Fruit fly (Drosophila melanogaster) whole organism, pupa: Measurements from ENCODE around the gene Gr23a.

ENCODE experiments used
- CG10348 ChIP-seq: fragments of 200-800 bp; sonication (Bioruptor generic); IDR thresholded peaks from 2 replicates; pipeline ENCODE4 v1.3.6; 2022; ENCODE audit warnings: missing biosample characterization, missing genetic modification characterization
- CG12605 ChIP-seq: fragments of 200-800 bp; sonication (Bioruptor generic); IDR thresholded peaks from 2 replicates; pipeline ENCODE4 v1.3.6; 2022; ENCODE audit warnings: missing biosample characterization, missing genetic modification characterization
- CG13204 ChIP-seq: fragments of 200-800 bp; sonication (Bioruptor generic); optimal IDR thresholded peaks from 2 replicates; lab custom pipeline; 2018; ENCODE audit warnings: missing biosample characterization, mild to moderate bottlenecking, missing genetic modification characterization, moderate library complexity
- CG14655 ChIP-seq: fragments of 200-800 bp; sonication (Bioruptor generic); optimal IDR thresholded peaks from 3 replicates; lab custom pipeline; 2017; ENCODE audit warnings: mild to moderate bottlenecking, missing biosample characterization, missing genetic modification reagents, missing genetic modification characterization
- CG15710 ChIP-seq: fragments of 200-800 bp; sonication (Bioruptor generic); optimal IDR thresholded peaks from 2 replicates; lab custom pipeline; 2018; ENCODE audit warnings: missing biosample characterization, mild to moderate bottlenecking, missing genetic modification characterization, moderate library complexity
- CG17806 ChIP-seq: fragments of 200-800 bp; sonication (Bioruptor generic); optimal IDR thresholded peaks from 2 replicates; lab custom pipeline; 2018; ENCODE audit warnings: missing biosample characterization, mild to moderate bottlenecking, missing genetic modification characterization, moderate library complexity
- CG32121 ChIP-seq: fragments of 200-800 bp; sonication (Bioruptor generic); IDR thresholded peaks from 2 replicates; pipeline ENCODE4 v1.3.6; 2022; ENCODE audit warnings: missing biosample characterization, missing genetic modification characterization
- CG34367 ChIP-seq: fragments of 200-800 bp; sonication (Bioruptor generic); optimal IDR thresholded peaks from 2 replicates; lab custom pipeline; 2018; ENCODE audit warnings: missing biosample characterization, mild to moderate bottlenecking, missing genetic modification characterization
- CG4496 ChIP-seq: fragments of 200-800 bp; sonication (Bioruptor generic); IDR thresholded peaks from 3 replicates; pipeline ENCODE4 v1.3.6; 2022; ENCODE audit warnings: missing biosample characterization, missing genetic modification characterization
- CG8159 ChIP-seq: fragments of 200-800 bp; sonication (Bioruptor generic); optimal IDR thresholded peaks from 3 replicates; lab custom pipeline; 2018; ENCODE audit warnings: missing biosample characterization, mild to moderate bottlenecking, missing genetic modification characterization, moderate library complexity
- CG8301 ChIP-seq: fragments of 200-800 bp; sonication (Bioruptor generic); optimal IDR thresholded peaks from 2 replicates; lab custom pipeline; 2018; ENCODE audit warnings: missing biosample characterization, mild to moderate bottlenecking, missing genetic modification characterization
- CG9948 ChIP-seq: fragments of 200-800 bp; sonication (Bioruptor generic); optimal IDR thresholded peaks from 2 replicates; lab custom pipeline; 2018; ENCODE audit warnings: missing biosample characterization, mild to moderate bottlenecking, missing genetic modification characterization, moderate library complexity
- D1 ChIP-seq: fragments of 200-800 bp; sonication (Bioruptor generic); optimal IDR thresholded peaks from 2 replicates; lab custom pipeline; 2018; ENCODE audit warnings: missing biosample characterization, mild to moderate bottlenecking, missing genetic modification characterization, moderate library complexity
- EcR ChIP-seq: fragments of 200-800 bp; sonication (Bioruptor generic); optimal IDR thresholded peaks from 3 replicates; lab custom pipeline; 2019; ENCODE audit warnings: missing biosample characterization, missing genetic modification characterization, mild to moderate bottlenecking, moderate library complexity, missing genetic modification reagents
- Ets98B ChIP-seq: fragments of 200-800 bp; sonication (Bioruptor generic); IDR thresholded peaks from 2 replicates; pipeline ENCODE4 v1.3.6; 2022; ENCODE audit warnings: missing biosample characterization, missing genetic modification characterization
- Pif1A ChIP-seq: fragments of 200-800 bp; sonication (Bioruptor generic); optimal IDR thresholded peaks from 3 replicates; lab custom pipeline; 2016; ENCODE audit warnings: missing biosample characterization, missing genetic modification characterization
- Pif1B ChIP-seq: fragments of 200-800 bp; sonication (Bioruptor generic); optimal IDR thresholded peaks from 3 replicates; lab custom pipeline; 2016; ENCODE audit warnings: missing biosample characterization, missing genetic modification characterization
- Snoo ChIP-seq: fragments of 200-800 bp; sonication (Bioruptor generic); optimal IDR thresholded peaks from 3 replicates; lab custom pipeline; 2017; ENCODE audit warnings: missing biosample characterization, mild to moderate bottlenecking, missing genetic modification characterization, inconsistent platforms
- fd96Ca ChIP-seq: fragments of 200-800 bp; sonication (Bioruptor generic); IDR thresholded peaks from 3 replicates; pipeline ENCODE4 v1.3.6; 2022; ENCODE audit warnings: missing biosample characterization, missing genetic modification characterization
- gl ChIP-seq: fragments of 200-800 bp; sonication (Bioruptor generic); optimal IDR thresholded peaks from 2 replicates; lab custom pipeline; 2018; ENCODE audit warnings: missing biosample characterization, mild to moderate bottlenecking, missing genetic modification characterization
- rn ChIP-seq: fragments of 200-800 bp; sonication (Bioruptor generic); IDR thresholded peaks from 2 replicates; pipeline ENCODE4 v1.3.6; 2022; ENCODE audit warnings: missing biosample characterization, missing genetic modification characterization

The Gr23a gene

dm6 chr2L:2637002-2637377 is 32.6 kb upstream of the Gr23a start:
- TF ChIP-seq Pif1A (GFP tag; lab: Kevin White, UChicago) (no peak), CG8301 (tag; lab: Kevin White, UChicago) (no peak), CG14655 (GFP tag; lab: Kevin White, UChicago) (no peak), Snoo (tag; lab: Kevin White, UChicago) (no peak), CG15710 (no peak), CG10348 (GFP tag; lab: Robert Waterston, UW) (no peak), rn (GFP tag; lab: Robert Waterston, UW) (no peak), EcR (GFP tag; lab: Kevin White, UChicago) (no peak), CG17806 (no peak), gl (tag; lab: Kevin White, UChicago) (no peak), D1 (tag; lab: Kevin White, UChicago) (no peak), CG9948 (tag; lab: Kevin White, UChicago) (no peak), fd96Ca (GFP tag; lab: Robert Waterston, UW) (no peak), CG8159 (no peak), CG12605 (no peak), CG34367 (tag; lab: Kevin White, UChicago) (no peak), Pif1B (GFP tag; lab: Kevin White, UChicago) (no peak), CG32121 (no peak)

- TF ChIP-seq CG13204 (GFP tag; lab: Kevin White, UChicago) = no peak
- TF ChIP-seq Ets98B (GFP tag; lab: Robert Waterston, UW) = no peak
- TF ChIP-seq CG9948 (tag; lab: Kevin White, UChicago) = no peak
- TF ChIP-seq CG8301 (tag; lab: Kevin White, UChicago) = no peak
- no peak for TF ChIP-seq Pif1A (GFP tag; lab: Kevin White, UChicago)
- TF ChIP-seq CG4496 (GFP tag; lab: Robert Waterston, UW) = no peak
- no peak for TF ChIP-seq Pif1B (GFP tag; lab: Kevin White, UChicago)
- TF ChIP-seq EcR (GFP tag; lab: Kevin White, UChicago) = no peak
- no peak for TF ChIP-seq CG32121
- TF ChIP-seq CG34367 (tag; lab: Kevin White, UChicago) = no peak
- no peak for TF ChIP-seq fd96Ca (GFP tag; lab: Robert Waterston, UW)
- no peak for TF ChIP-seq CG15710
- TF ChIP-seq CG8159 = no peak
- no peak for TF ChIP-seq gl (tag; lab: Kevin White, UChicago)
- TF ChIP-seq Snoo (tag; lab: Kevin White, UChicago) = no peak
- TF ChIP-seq CG12605 = no peak
- TF ChIP-seq CG10348 (GFP tag; lab: Robert Waterston, UW) = no peak
- no peak for TF ChIP-seq CG14655 (GFP tag; lab: Kevin White, UChicago)
- TF ChIP-seq D1 (tag; lab: Kevin White, UChicago) = no peak
Observed at dm6 chr2L:2647620-2648019, 22.0 kb upstream of the Gr23a start, which contains the start of the genes CG9962 and CG43851. Gene CG9962, minus strand, starts transcription at chr2L:2647720. Gene CG43851, plus strand, starts transcription at chr2L:2647886.

dm6 chr2L:2652314-2652713 is 17.3 kb upstream of the Gr23a start, which contains the start of gene CG33125:
Gene CG33125, minus strand, starts transcription at chr2L:2652414.
- TF ChIP-seq CG14655 (GFP tag; lab: Kevin White, UChicago) = no peak

- TF ChIP-seq rn (GFP tag; lab: Robert Waterston, UW) (no peak), CG14655 (GFP tag; lab: Kevin White, UChicago) (no peak), CG8159 (no peak), gl (tag; lab: Kevin White, UChicago) (no peak), Pif1A (GFP tag; lab: Kevin White, UChicago) (no peak), CG17806 (no peak)
- TF ChIP-seq, all 21 proteins: peak for 0
Observed at dm6 chr2L:2652746-2653145, 16.9 kb upstream of the Gr23a start, which contains the start of gene Prosbeta4R1. Gene Prosbeta4R1, plus strand, starts transcription at chr2L:2653046.

- no peak for TF ChIP-seq EcR (GFP tag; lab: Kevin White, UChicago)
- TF ChIP-seq, all 21 proteins: peak for 0
Observed at dm6 chr2L:2653749-2654148, 15.9 kb upstream of the Gr23a start, which contains the start of gene Or23a. Gene Or23a, plus strand, starts transcription at chr2L:2654049.

dm6 chr2L:2655094-2655493 is 14.5 kb upstream of the Gr23a start, which contains the start of gene Prosbeta4R2:
Gene Prosbeta4R2, plus strand, starts transcription at chr2L:2655394.
- no peak for TF ChIP-seq CG8159
- no peak for TF ChIP-seq CG17806
- TF ChIP-seq CG15710 = no peak
- TF ChIP-seq Snoo (tag; lab: Kevin White, UChicago) = no peak
- no peak for TF ChIP-seq gl (tag; lab: Kevin White, UChicago)
- no peak for TF ChIP-seq Pif1B (GFP tag; lab: Kevin White, UChicago)

- TF ChIP-seq Snoo (tag; lab: Kevin White, UChicago) (no peak), CG8159 (no peak), CG15710 (no peak), CG17806 (no peak), rn (GFP tag; lab: Robert Waterston, UW) (no peak), CG10348 (GFP tag; lab: Robert Waterston, UW) (no peak), CG9948 (tag; lab: Kevin White, UChicago) (no peak), EcR (GFP tag; lab: Kevin White, UChicago) (no peak), Pif1A (GFP tag; lab: Kevin White, UChicago) (no peak), Pif1B (GFP tag; lab: Kevin White, UChicago) (no peak), CG13204 (GFP tag; lab: Kevin White, UChicago) (no peak), CG32121 (no peak), gl (tag; lab: Kevin White, UChicago) (no peak), CG34367 (tag; lab: Kevin White, UChicago) (no peak), fd96Ca (GFP tag; lab: Robert Waterston, UW) (no peak), CG14655 (GFP tag; lab: Kevin White, UChicago) (no peak), CG4496 (GFP tag; lab: Robert Waterston, UW) (no peak), Ets98B (GFP tag; lab: Robert Waterston, UW) (no peak), CG8301 (tag; lab: Kevin White, UChicago) (no peak)
Observed at dm6 chr2L:2664762-2665161, 4.9 kb upstream of the Gr23a start, which contains the start of gene Trf4. Gene Trf4, plus strand, starts transcription at chr2L:2665062.
